Fruit fly (Drosophila melanogaster): ENCODE measurements around the gene S.

dm6 chr2L:1048846-1049245 lies 28.8 kb downstream of the S start:
- TF ChIP-seq br (GFP tag; optimal IDR thresholded peaks at IDR 0.05) (no peak), pan (optimal IDR thresholded peaks at IDR 0.05) (no peak), Dif (GFP tag; optimal IDR thresholded peaks at IDR 0.05; ENCODE audit: partially characterized antibody) (peak; percentile 11), sage (GFP tag; optimal IDR thresholded peaks at IDR 0.05) (no peak), dl (GFP tag; optimal IDR thresholded peaks at IDR 0.05; ENCODE audit: insufficient read depth in 1 of 2, partially characterized antibody in 2 of 2) (no peak), Vsx2 (GFP tag; optimal IDR thresholded peaks at IDR 0.05; ENCODE audit: partially characterized antibody) (no peak), CrebA (GFP tag; optimal IDR thresholded peaks at IDR 0.05; ENCODE audit: borderline replicate concordance) (no peak), Sp1 (GFP tag; optimal IDR thresholded peaks at IDR 0.05) (no peak)

Measured in whole organism, wandering third instar larva.